Worm (Caenorhabditis elegans) whole organism, young adult: ENCODE data around the gene trx-3.

ENCODE experiments used
- B0019.2 ChIP-seq: fragments of 200-800 bp; sonication (Bioruptor generic); conservative IDR thresholded peaks from 2 replicates; pipeline ENCODE4 v1.3.6; 2022; ENCODE audit warnings: missing genetic modification reagents, missing genetic modification characterization, missing compliant biosample characterization
- B0035.1 ChIP-seq: sonication (generic microtip); optimal IDR thresholded peaks from 2 replicates; lab custom pipeline; 2016; ENCODE audit warnings: missing genetic modification characterization, mild to moderate bottlenecking, missing compliant biosample characterization, missing genotype, missing genetic modification reagents
- B0336.3 ChIP-seq: fragments of 200-800 bp; sonication (Bioruptor generic); IDR thresholded peaks from 2 replicates; pipeline ENCODE4 v1.3.6; 2022; ENCODE audit warnings: missing genetic modification characterization, missing compliant biosample characterization
- C17E4.6 ChIP-seq: fragments of 200-800 bp; sonication (Bioruptor generic); IDR thresholded peaks from 2 replicates; pipeline ENCODE4 v1.3.6; 2022; ENCODE audit warnings: missing genetic modification reagents, missing genetic modification characterization, missing compliant biosample characterization
- D2030.7 ChIP-seq: fragments of 200-800 bp; sonication (Bioruptor generic); IDR thresholded peaks from 2 replicates; pipeline ENCODE4 v1.3.6; 2022; ENCODE audit warnings: missing genetic modification reagents, missing genetic modification characterization, missing compliant biosample characterization
- F39B2.1 ChIP-seq: fragments of 200-800 bp; sonication (Bioruptor generic); IDR thresholded peaks from 2 replicates; pipeline ENCODE4 v1.3.6; 2022; ENCODE audit warnings: missing genetic modification reagents, missing genetic modification characterization, missing compliant biosample characterization
- F49E8.2 ChIP-seq: sonication (generic microtip); optimal IDR thresholded peaks from 3 replicates; lab custom pipeline; 2017; ENCODE audit warnings: missing genetic modification characterization, mild to moderate bottlenecking, missing compliant biosample characterization, antibody characterized with exemption, moderate library complexity; ENCODE audit not compliant: insufficient read depth
- F55B11.4 ChIP-seq: sonication (generic microtip); optimal IDR thresholded peaks from 2 replicates; lab custom pipeline; 2016; ENCODE audit warnings: missing compliant biosample characterization, missing genetic modification characterization, borderline replicate concordance; ENCODE audit not compliant: insufficient read depth
- F57A8.1 ChIP-seq: fragments of 200-800 bp; sonication (Bioruptor generic); optimal IDR thresholded peaks from 2 replicates; lab custom pipeline; 2018; ENCODE audit warnings: mild to moderate bottlenecking, missing genetic modification characterization, moderate library complexity, missing compliant biosample characterization
- K12H6.12 ChIP-seq: fragments of 200-800 bp; sonication (Bioruptor generic); optimal IDR thresholded peaks from 2 replicates; lab custom pipeline; 2018; ENCODE audit warnings: mild to moderate bottlenecking, missing genetic modification characterization, missing compliant biosample characterization
- T07F8.4 ChIP-seq: sonication (generic microtip); optimal IDR thresholded peaks from 2 replicates; lab custom pipeline; 2016; ENCODE audit warnings: mild to moderate bottlenecking, missing genetic modification characterization, moderate library complexity, missing compliant biosample characterization
- Y67H2A.10 ChIP-seq: fragments of 200-800 bp; sonication (Bioruptor generic); conservative IDR thresholded peaks from 2 replicates; pipeline ENCODE4 v1.3.6; 2022; ENCODE audit warnings: missing genetic modification reagents, missing genetic modification characterization, missing compliant biosample characterization
- Y79H2A.3 ChIP-seq: fragments of 200-800 bp; sonication (Bioruptor generic); conservative IDR thresholded peaks from 2 replicates; pipeline ENCODE4 v1.3.6; 2022; ENCODE audit warnings: missing genetic modification reagents, missing genetic modification characterization, missing compliant biosample characterization
- akir-1 ChIP-seq: fragments of 200-800 bp; sonication (Bioruptor generic); optimal IDR thresholded peaks from 2 replicates; lab custom pipeline; 2018; ENCODE audit warnings: mild to moderate bottlenecking, missing genetic modification characterization, moderate library complexity, missing compliant biosample characterization
- aptf-2 ChIP-seq: fragments of 200-800 bp; sonication (Bioruptor generic); conservative IDR thresholded peaks from 2 replicates; pipeline ENCODE4 v1.3.6; 2022; ENCODE audit warnings: missing genetic modification reagents, missing genetic modification characterization, missing compliant biosample characterization
- attf-6 ChIP-seq: fragments of 200-800 bp; sonication (Bioruptor generic); IDR thresholded peaks from 2 replicates; pipeline ENCODE4 v1.3.6; 2022; ENCODE audit warnings: missing genetic modification reagents, missing genetic modification characterization, missing compliant biosample characterization
- bed-1 ChIP-seq: fragments of 200-800 bp; sonication (Bioruptor generic); IDR thresholded peaks from 2 replicates; pipeline ENCODE4 v1.3.6; 2022; ENCODE audit warnings: missing genetic modification reagents, missing genetic modification characterization, missing compliant biosample characterization
- cebp-1 ChIP-seq, 2 experiments: fragments of 200-800 bp in 1 of 2; sonication (Bioruptor generic) in 1 of 2; sonication (generic microtip) in 1 of 2; IDR thresholded peaks in 1 of 2; optimal IDR thresholded peaks in 1 of 2; 2 replicates each; pipeline versions ENCODE4 v1.3.6 to Lab custom; 2017 to 2022; ENCODE audit warnings: missing compliant biosample characterization in 2 of 2, missing genetic modification characterization in 2 of 2, mild to moderate bottlenecking in 1 of 2, missing genetic modification reagents in 1 of 2, moderate library complexity in 1 of 2
- ceh-58 ChIP-seq: fragments of 200-800 bp; sonication (Bioruptor generic); IDR thresholded peaks from 2 replicates; pipeline ENCODE4 v1.3.6; 2022; ENCODE audit warnings: missing genetic modification characterization, missing compliant biosample characterization
- die-1 ChIP-seq: sonication (generic microtip); optimal IDR thresholded peaks from 2 replicates; lab custom pipeline; 2016; ENCODE audit warnings: missing genotype, mild to moderate bottlenecking, missing genetic modification characterization, missing compliant biosample characterization
- egl-18 ChIP-seq: fragments of 200-800 bp; sonication (Bioruptor generic); IDR thresholded peaks from 2 replicates; pipeline ENCODE4 v1.3.6; 2022; ENCODE audit warnings: missing genetic modification reagents, missing genetic modification characterization, missing compliant biosample characterization
- him-1 ChIP-seq: sonication (generic microtip); optimal IDR thresholded peaks from 2 replicates; lab custom pipeline; 2016; ENCODE audit warnings: missing genotype, missing genetic modification reagents, missing genetic modification characterization, missing compliant biosample characterization
- hlh-26 ChIP-seq: fragments of 200-800 bp; sonication (Bioruptor generic); conservative IDR thresholded peaks from 2 replicates; pipeline ENCODE4 v1.3.6; 2022; ENCODE audit warnings: missing genetic modification reagents, missing genetic modification characterization, missing compliant biosample characterization
- hmg-20 ChIP-seq: fragments of 200-800 bp; sonication (Bioruptor generic); IDR thresholded peaks from 2 replicates; pipeline ENCODE4 v1.3.6; 2022; ENCODE audit warnings: missing genetic modification reagents, missing genetic modification characterization, missing compliant biosample characterization
- hrde-1 ChIP-seq: sonication (generic microtip); optimal IDR thresholded peaks from 2 replicates; lab custom pipeline; 2016; ENCODE audit warnings: missing genetic modification characterization, mild to moderate bottlenecking, missing compliant biosample characterization, moderate library complexity, missing genotype, missing genetic modification reagents, borderline replicate concordance
- let-526 ChIP-seq: fragments of 200-800 bp; sonication (Bioruptor generic); IDR thresholded peaks from 2 replicates; pipeline ENCODE4 v1.3.6; 2022; ENCODE audit warnings: missing genetic modification reagents, missing genetic modification characterization, missing compliant biosample characterization
- lin-26 ChIP-seq: fragments of 200-800 bp; sonication (Bioruptor generic); IDR thresholded peaks from 2 replicates; pipeline ENCODE4 v1.3.6; 2022; ENCODE audit warnings: missing genetic modification reagents, missing genetic modification characterization, missing compliant biosample characterization
- lin-35 ChIP-seq, 3 experiments: fragments of 150-350 bp in 2 of 3; sonication (generic microtip) in 1 of 3; optimal IDR thresholded peaks; 2 replicates each; lab custom pipeline; 2014 to 2018; ENCODE audit warnings: missing biosample characterization in 3 of 3, missing genetic modification characterization in 3 of 3, missing genetic modification reagents in 3 of 3
- madf-3 ChIP-seq: fragments of 200-800 bp; sonication (Bioruptor generic); IDR thresholded peaks from 2 replicates; pipeline ENCODE4 v1.3.6; 2022; ENCODE audit warnings: missing genetic modification reagents, missing genetic modification characterization, missing compliant biosample characterization
- madf-6 ChIP-seq: fragments of 200-800 bp; sonication (Bioruptor generic); IDR thresholded peaks from 2 replicates; pipeline ENCODE4 v1.3.6; 2022; ENCODE audit warnings: missing genetic modification reagents, missing genetic modification characterization, missing compliant biosample characterization
- mcd-1 ChIP-seq: fragments of 200-800 bp; sonication (Bioruptor generic); IDR thresholded peaks from 2 replicates; pipeline ENCODE4 v1.3.6; 2022; ENCODE audit warnings: missing genetic modification reagents, missing genetic modification characterization, missing compliant biosample characterization
- mes-4 ChIP-seq: sonication (generic microtip); optimal IDR thresholded peaks from 2 replicates; lab custom pipeline; 2016; ENCODE audit warnings: missing genotype, missing genetic modification characterization, missing compliant biosample characterization
- mxl-1 ChIP-seq: sonication (generic microtip); optimal IDR thresholded peaks from 2 replicates; lab custom pipeline; 2016; ENCODE audit warnings: missing genetic modification characterization, missing compliant biosample characterization
- nfya-2 ChIP-seq: fragments of 200-800 bp; sonication (Bioruptor generic); IDR thresholded peaks from 2 replicates; pipeline ENCODE4 v1.3.6; 2022; ENCODE audit warnings: missing genetic modification reagents, missing genetic modification characterization, missing compliant biosample characterization
- pha-4 ChIP-seq: fragments of 150-350 bp; sonication (generic microtip); optimal IDR thresholded peaks from 2 replicates; lab custom pipeline; 2014; ENCODE audit warnings: missing biosample characterization, missing genetic modification reagents, missing genetic modification characterization
- rcor-1 ChIP-seq: fragments of 200-800 bp; sonication (Bioruptor generic); IDR thresholded peaks from 2 replicates; pipeline ENCODE4 v1.3.6; 2022; ENCODE audit warnings: missing genetic modification reagents, missing genetic modification characterization, missing compliant biosample characterization
- rec-8 ChIP-seq, 2 experiments: sonication (generic microtip); optimal IDR thresholded peaks; 2 replicates each; lab custom pipeline; 2016; ENCODE audit warnings: mild to moderate bottlenecking in 2 of 2, missing genetic modification characterization in 2 of 2, missing genetic modification reagents in 2 of 2, missing genotype in 2 of 2, missing biosample characterization in 1 of 2, missing compliant biosample characterization in 1 of 2, moderate library complexity in 1 of 2
- repo-1 ChIP-seq: sonication (generic microtip); optimal IDR thresholded peaks from 2 replicates; lab custom pipeline; 2017; ENCODE audit warnings: mild to moderate bottlenecking, missing genetic modification characterization, missing compliant biosample characterization
- rpc-1 ChIP-seq, 2 experiments: fragments of 150-350 bp in 1 of 2; sonication (generic microtip) in 1 of 2; optimal IDR thresholded peaks; 2 replicates each; lab custom pipeline; 2014 to 2018; ENCODE audit warnings: missing biosample characterization in 1 of 2, missing genetic modification characterization in 1 of 2, missing genetic modification reagents in 1 of 2, missing genotype in 1 of 2
- snpc-1.3 ChIP-seq: sonication (generic microtip); optimal IDR thresholded peaks from 2 replicates; lab custom pipeline; 2017; ENCODE audit warnings: missing genetic modification characterization, mild to moderate bottlenecking, missing compliant biosample characterization, antibody characterized with exemption, moderate library complexity, missing genotype, missing genetic modification reagents; ENCODE audit not compliant: insufficient read depth
- tlf-1 ChIP-seq: fragments of 200-800 bp; sonication (Bioruptor generic); optimal IDR thresholded peaks from 2 replicates; lab custom pipeline; 2018; ENCODE audit warnings: mild to moderate bottlenecking, missing genetic modification characterization, missing compliant biosample characterization
- unc-130 ChIP-seq: sonication (generic microtip); optimal IDR thresholded peaks from 2 replicates; lab custom pipeline; 2016; ENCODE audit warnings: missing genetic modification reagents, missing genetic modification characterization, missing compliant biosample characterization
- unc-62 ChIP-seq: fragments of 150-350 bp; optimal IDR thresholded peaks from 2 replicates; lab custom pipeline; 2014; ENCODE audit warnings: missing biosample characterization, missing genetic modification reagents, missing genetic modification characterization
- ztf-22 ChIP-seq: fragments of 200-800 bp; sonication (Bioruptor generic); optimal IDR thresholded peaks from 2 replicates; lab custom pipeline; 2018; ENCODE audit warnings: mild to moderate bottlenecking, missing genetic modification characterization, moderate library complexity, missing compliant biosample characterization

Gene trx-3

ce11 chrIV:4445711-4446290, 41.0 kb upstream of the trx-3 start, which contains the start of the genes wapl-1 and htz-1 (continued):
- TF ChIP-seq snpc-1.3 (tag; lab: Kevin White, UChicago): peak; percentile 79
- TF ChIP-seq C17E4.6 (GFP tag; lab: Robert Waterston, UW): peak; percentile 82; the same call in 1 of the 2 replicates
- TF ChIP-seq tlf-1 (GFP tag; lab: Kevin White, UChicago): peak; percentile 96
- no peak for TF ChIP-seq aptf-2 (GFP tag; lab: Robert Waterston, UW)
- TF ChIP-seq die-1: no peak
- no peak for TF ChIP-seq egl-18 (GFP tag; lab: Robert Waterston, UW)
- TF ChIP-seq ceh-58 (GFP tag; lab: Robert Waterston, UW): no peak
- no peak for TF ChIP-seq rpc-1 (optimal IDR thresholded peaks at IDR 0.05; lab: Kevin White, UChicago)
- no peak for TF ChIP-seq rpc-1 (tag; optimal IDR thresholded peaks at IDR 0.05; lab: Kevin White, UChicago)
- TF ChIP-seq ztf-22 (GFP tag; lab: Kevin White, UChicago): no peak
- TF ChIP-seq mes-4 (tag; lab: Kevin White, UChicago): no peak
- no peak for TF ChIP-seq him-1 (tag; lab: Kevin White, UChicago)
- no peak for TF ChIP-seq T07F8.4

- TF ChIP-seq die-1 (no peak), mes-4 (tag; lab: Kevin White, UChicago) (no peak), nfya-2 (GFP tag; lab: Robert Waterston, UW) (no peak), cebp-1 (GFP tag; IDR thresholded peaks at IDR 0.05; lab: Robert Waterston, UW) (no peak), cebp-1 (tag; optimal IDR thresholded peaks at IDR 0.05; lab: Kevin White, UChicago) (no peak), madf-6 (GFP tag; lab: Robert Waterston, UW) (peak; percentile 74), B0019.2 (GFP tag; lab: Robert Waterston, UW) (no peak), akir-1 (no peak), F49E8.2 (tag; lab: Kevin White, UChicago) (peak; percentile 20), hlh-26 (no peak), F55B11.4 (no peak), unc-130 (GFP tag; lab: Kevin White, UChicago) (no peak), mxl-1 (tag; lab: Kevin White, UChicago) (no peak), pha-4 (no peak), madf-3 (0 out of 2 replicates have a peak, but pooled peaks have one; percentile 56), lin-26 (peak; percentile 71; the same call in 1 of the 2 replicates), Y79H2A.3 (GFP tag; lab: Robert Waterston, UW) (peak; percentile 74; the same call in 1 of the 2 replicates), F57A8.1 (GFP tag; lab: Kevin White, UChicago) (no peak), ztf-22 (GFP tag; lab: Kevin White, UChicago) (no peak), bed-1 (no peak), B0336.3 (GFP tag; lab: Robert Waterston, UW) (peak; percentile 52; the same call in 1 of the 2 replicates), Y67H2A.10 (GFP tag; lab: Robert Waterston, UW) (no peak), lin-35 (GFP tag; optimal IDR thresholded peaks at IDR 0.05; lab: Kevin White, UChicago) (no peak), rec-8 (tag; optimal IDR thresholded peaks at IDR 0.05; lab: Kevin White, UChicago) (no peak), unc-62 (GFP tag; lab: Kevin White, UChicago) (no peak), mcd-1 (GFP tag; lab: Robert Waterston, UW) (no peak), F39B2.1 (GFP tag; lab: Robert Waterston, UW) (no peak), attf-6 (GFP tag; lab: Robert Waterston, UW) (peak; percentile 63), K12H6.12 (tag; lab: Kevin White, UChicago) (no peak), B0035.1 (tag; lab: Kevin White, UChicago) (no peak), D2030.7 (GFP tag; lab: Robert Waterston, UW) (no peak), let-526 (GFP tag; lab: Robert Waterston, UW) (no peak), rcor-1 (GFP tag; lab: Robert Waterston, UW) (peak; percentile 48; the same call in 1 of the 2 replicates), hmg-20 (GFP tag; lab: Robert Waterston, UW) (no peak), hrde-1 (tag; lab: Kevin White, UChicago) (peak; percentile 13), repo-1 (no peak)
Observed at ce11 chrIV:4446884-4447283, 39.9 kb upstream of the trx-3 start.
